Fruit fly (Drosophila melanogaster): ENCODE measurements around the gene QIL1.

Gene QIL1

dm6 chr3L:17433555-17433954, 32.2 kb upstream of the QIL1 start, which contains the start of the genes Coq4 and CG32176:
TSS of gene Coq4 (minus strand) at chr3L:17433621.
TSS of gene CG32176 (plus strand) at chr3L:17433868.
- TF ChIP-seq CG4318 (GFP tag; optimal IDR thresholded peaks at IDR 0.05) (peak; percentile 95), Lpt (GFP tag; optimal IDR thresholded peaks at IDR 0.05) (peak; percentile 96), pdm3 (GFP tag; optimal IDR thresholded peaks at IDR 0.05) (peak; percentile 99), CG11902 (GFP tag; optimal IDR thresholded peaks at IDR 0.05) (peak; percentile 96), CG11762 (GFP tag; optimal IDR thresholded peaks at IDR 0.05; ENCODE audit: insufficient read depth) (peak; percentile 97), CG3919 (GFP tag; optimal IDR thresholded peaks at IDR 0.05) (peak; percentile 98), Sox102F (GFP tag; optimal IDR thresholded peaks at IDR 0.05) (peak; percentile 98), Sox14 (GFP tag; optimal IDR thresholded peaks at IDR 0.05) (peak; percentile 98), Eip75B (GFP tag; optimal IDR thresholded peaks at IDR 0.05) (peak; percentile 97), esn (GFP tag; optimal IDR thresholded peaks at IDR 0.05) (peak; percentile 99), CG6808 (GFP tag; optimal IDR thresholded peaks at IDR 0.05) (peak; percentile 86), CG6163 (GFP tag; IDR thresholded peaks at IDR 0.05) (peak; percentile 97), Met (GFP tag; optimal IDR thresholded peaks at IDR 0.05) (peak; percentile 97), ss (GFP tag; optimal IDR thresholded peaks at IDR 0.05) (peak; percentile 77 to 89), CG16779 (tag; optimal IDR thresholded peaks at IDR 0.05) (peak; percentile 83), CG8632 (GFP tag; optimal IDR thresholded peaks at IDR 0.05) (peak; percentile 94), CG11294 (GFP tag; IDR thresholded peaks at IDR 0.05) (peak; percentile 92), Smox (GFP tag; optimal IDR thresholded peaks at IDR 0.05) (peak; percentile 98), Hr4 (GFP tag; optimal IDR thresholded peaks at IDR 0.05) (peak; percentile 99), OdsH (GFP tag; optimal IDR thresholded peaks at IDR 0.05) (peak; percentile 99), fkh (GFP tag; optimal IDR thresholded peaks at IDR 0.05) (peak; percentile 79), cyc (GFP tag; optimal IDR thresholded peaks at IDR 0.05) (peak; percentile 98), eg (GFP tag; IDR thresholded peaks at IDR 0.05) (peak; percentile 97), CG3032 (tag; optimal IDR thresholded peaks at IDR 0.05) (peak; percentile 96), CG10669 (GFP tag; optimal IDR thresholded peaks at IDR 0.05) (peak; percentile 94), dac (GFP tag; optimal IDR thresholded peaks at IDR 0.05) (peak; percentile 93), CG9139 (GFP tag; optimal IDR thresholded peaks at IDR 0.05) (peak; percentile 82), Eip93F (GFP tag; optimal IDR thresholded peaks at IDR 0.05) (peak; percentile 93), CG31627 (GFP tag; optimal IDR thresholded peaks at IDR 0.05) (peak; percentile 99), CG1621 (tag; optimal IDR thresholded peaks at IDR 0.05) (peak; percentile 94), salr (GFP tag; optimal IDR thresholded peaks at IDR 0.05) (peak; percentile 93 to 95), CG8119 (GFP tag; IDR thresholded peaks at IDR 0.05) (peak; percentile 93), CG6792 (GFP tag; optimal IDR thresholded peaks at IDR 0.05) (peak; percentile 97), lz (GFP tag; optimal IDR thresholded peaks at IDR 0.05) (peak; percentile 98), fd85E (GFP tag; optimal IDR thresholded peaks at IDR 0.05) (peak; percentile 94), Ets96B (tag; optimal IDR thresholded peaks at IDR 0.05) (peak; percentile 95), net (GFP tag; optimal IDR thresholded peaks at IDR 0.05) (peak; percentile 98), CG34406 (GFP tag; optimal IDR thresholded peaks at IDR 0.05) (peak; percentile 96), svp (GFP tag) (peak; percentile 99), Ets21C (GFP tag; optimal IDR thresholded peaks at IDR 0.05) (peak; percentile 98), fd59A (GFP tag; optimal IDR thresholded peaks at IDR 0.05) (peak; percentile 88), CG7368 (GFP tag; optimal IDR thresholded peaks at IDR 0.05) (peak; percentile 96), dsx (GFP tag; optimal IDR thresholded peaks at IDR 0.05; ENCODE audit: poor library complexity, severe bottlenecking) (peak; percentile 90), Gug (GFP tag; IDR thresholded peaks at IDR 0.05) (peak; percentile 96), CG6276 (GFP tag; optimal IDR thresholded peaks at IDR 0.05) (peak; percentile 89), CG6854 (GFP tag; optimal IDR thresholded peaks at IDR 0.05) (peak; percentile 85), CG15336 (GFP tag; IDR thresholded peaks at IDR 0.05) (peak; percentile 94), CG32006 (GFP tag; optimal IDR thresholded peaks at IDR 0.05) (peak; percentile 97), Hr38 (GFP tag; optimal IDR thresholded peaks at IDR 0.05) (peak; percentile 96), Eip78C (GFP tag) (peak; percentile 99), spab (GFP tag; optimal IDR thresholded peaks at IDR 0.05) (peak; percentile 86), vri (GFP tag; optimal IDR thresholded peaks at IDR 0.05) (peak; percentile 94)

Data from whole organism, prepupa.